Fruit fly (Drosophila melanogaster) whole organism, embryonic: Measurements from ENCODE around the gene pr.

ENCODE experiments used
- ATbp ChIP-seq: fragments of 200-800 bp; sonication (Bioruptor generic); optimal IDR thresholded peaks from 2 replicates; lab custom pipeline; 2017; ENCODE audit warnings: missing biosample characterization, mild to moderate bottlenecking, missing genetic modification characterization, missing genetic modification reagents
- Blimp-1 ChIP-seq: fragments of 200-800 bp; sonication (Bioruptor generic); optimal IDR thresholded peaks from 3 replicates; lab custom pipeline; 2018; ENCODE audit warnings: missing biosample characterization, missing genetic modification characterization, mild to moderate bottlenecking, moderate library complexity, missing genetic modification reagents
- CG10321 ChIP-seq: fragments of 200-800 bp; sonication (Bioruptor generic); IDR thresholded peaks from 2 replicates; pipeline ENCODE4 v1.3.6; 2022; ENCODE audit warnings: missing biosample characterization, missing genetic modification characterization
- CG12155 ChIP-seq: fragments of 200-800 bp; sonication (Bioruptor generic); optimal IDR thresholded peaks from 3 replicates; lab custom pipeline; 2016; ENCODE audit warnings: missing biosample characterization, missing genetic modification characterization
- CG12744 ChIP-seq: fragments of 200-800 bp; sonication (Bioruptor generic); optimal IDR thresholded peaks from 2 replicates; lab custom pipeline; 2016; ENCODE audit warnings: missing biosample characterization, missing genetic modification characterization
- CG14667 ChIP-seq: fragments of 200-800 bp; sonication (Bioruptor generic); IDR thresholded peaks from 2 replicates; pipeline ENCODE4 v1.3.6; 2022; ENCODE audit warnings: missing biosample characterization, missing genetic modification characterization
- CG15011 ChIP-seq: fragments of 200-800 bp; sonication (Bioruptor generic); optimal IDR thresholded peaks from 3 replicates; lab custom pipeline; 2018; ENCODE audit warnings: missing biosample characterization, mild to moderate bottlenecking, missing genetic modification characterization
- CG15601 ChIP-seq: fragments of 200-800 bp; sonication (Bioruptor generic); optimal IDR thresholded peaks from 3 replicates; lab custom pipeline; 2019; ENCODE audit warnings: missing biosample characterization, mild to moderate bottlenecking, missing genetic modification characterization, moderate library complexity
- CG2199 ChIP-seq: fragments of 200-800 bp; sonication (Bioruptor generic); IDR thresholded peaks from 3 replicates; pipeline ENCODE4 v1.3.6; 2022; ENCODE audit warnings: missing biosample characterization, missing genetic modification characterization
- CG34376 ChIP-seq: fragments of 200-800 bp; sonication (Bioruptor generic); optimal IDR thresholded peaks from 2 replicates; lab custom pipeline; 2018; ENCODE audit warnings: missing biosample characterization, mild to moderate bottlenecking, missing genetic modification characterization
- CG4617 ChIP-seq: fragments of 200-800 bp; sonication (Bioruptor generic); optimal IDR thresholded peaks from 3 replicates; lab custom pipeline; 2016; ENCODE audit warnings: missing biosample characterization, missing genetic modification characterization, borderline replicate concordance
- CG6254 ChIP-seq: fragments of 200-800 bp; sonication (Bioruptor generic); optimal IDR thresholded peaks from 3 replicates; lab custom pipeline; 2017; ENCODE audit warnings: mild to moderate bottlenecking, missing biosample characterization, missing genetic modification reagents, missing genetic modification characterization
- CG6791 ChIP-seq: fragments of 200-800 bp; sonication (Bioruptor generic); IDR thresholded peaks from 3 replicates; pipeline ENCODE4 v1.3.6; 2022; ENCODE audit warnings: missing biosample characterization, missing genetic modification characterization; ENCODE audit not compliant: partially characterized antibody
- CG7556 ChIP-seq: fragments of 200-800 bp; sonication (Bioruptor generic); optimal IDR thresholded peaks from 2 replicates; lab custom pipeline; 2017; ENCODE audit warnings: missing biosample characterization, mild to moderate bottlenecking, missing genetic modification characterization
- CG7963 ChIP-seq: fragments of 200-800 bp; sonication (Bioruptor generic); IDR thresholded peaks from 3 replicates; pipeline ENCODE4 v1.3.6; 2022; ENCODE audit warnings: missing biosample characterization, missing genetic modification characterization; ENCODE audit not compliant: partially characterized antibody
- CG8478 ChIP-seq: fragments of >200 bp; optimal IDR thresholded peaks from 2 replicates; lab custom pipeline; 2018
- Ets97D ChIP-seq: fragments of 200-800 bp; sonication (Bioruptor generic); optimal IDR thresholded peaks from 3 replicates; lab custom pipeline; 2016; ENCODE audit warnings: missing biosample characterization, missing genetic modification characterization
- Hr78 ChIP-seq, 2 experiments: fragments of 200-800 bp in 1 of 2; fragments of >200 bp in 1 of 2; sonication (Bioruptor generic) in 1 of 2; optimal IDR thresholded peaks; 2 replicates each; lab custom pipeline; 2017 to 2019; ENCODE audit warnings: missing biosample characterization in 2 of 2, missing genetic modification characterization in 2 of 2, mild to moderate bottlenecking in 1 of 2, moderate library complexity in 1 of 2
- Med ChIP-seq: fragments of 200-800 bp; sonication (Bioruptor generic); peaks from one replicate; lab custom pipeline; 2016; ENCODE audit warnings: missing biosample characterization, missing genetic modification characterization, mild to moderate bottlenecking, inconsistent platforms, moderate library complexity
- Meics ChIP-seq: fragments of 200-800 bp; sonication (Bioruptor generic); optimal IDR thresholded peaks from 2 replicates; lab custom pipeline; 2017; ENCODE audit warnings: missing biosample characterization, mild to moderate bottlenecking, missing genetic modification characterization
- NC2β ChIP-seq: fragments of 200-800 bp; sonication (Bioruptor generic); optimal IDR thresholded peaks from 2 replicates; lab custom pipeline; 2016; ENCODE audit warnings: missing biosample characterization, missing genetic modification characterization
- NFAT ChIP-seq: fragments of 200-800 bp; sonication (Bioruptor generic); IDR thresholded peaks from 2 replicates; pipeline ENCODE4 v1.3.6; 2022; ENCODE audit warnings: missing biosample characterization, missing genetic modification characterization
- Pdp1 ChIP-seq, 2 experiments: fragments of 200-800 bp; sonication (Bioruptor generic); optimal IDR thresholded peaks; 3 replicates each; lab custom pipeline; 2016; ENCODE audit warnings: missing biosample characterization in 2 of 2, missing genetic modification characterization in 2 of 2, mild to moderate bottlenecking in 1 of 2, moderate library complexity in 1 of 2
- Side ChIP-seq: fragments of 200-800 bp; sonication (Bioruptor generic); optimal IDR thresholded peaks from 2 replicates; lab custom pipeline; 2016; ENCODE audit warnings: missing biosample characterization, missing genetic modification characterization
- Sox100B ChIP-seq: fragments of 200-800 bp; sonication (Bioruptor generic); optimal IDR thresholded peaks from 3 replicates; lab custom pipeline; 2018; ENCODE audit warnings: missing biosample characterization, mild to moderate bottlenecking, missing genetic modification characterization
- YL-1 ChIP-seq: fragments of 200-800 bp; sonication (Bioruptor generic); optimal IDR thresholded peaks from 3 replicates; lab custom pipeline; 2017; ENCODE audit warnings: missing biosample characterization, mild to moderate bottlenecking, missing genetic modification characterization
- eve ChIP-seq, 2 experiments: fragments of >200 bp; optimal IDR thresholded peaks; 2 replicates each; lab custom pipeline; 2017; ENCODE audit warnings: missing biosample characterization in 2 of 2, missing genetic modification characterization in 2 of 2
- exex ChIP-seq: fragments of 200-800 bp; sonication (Bioruptor generic); optimal IDR thresholded peaks from 4 replicates; lab custom pipeline; 2018; ENCODE audit warnings: missing biosample characterization, mild to moderate bottlenecking, missing genetic modification characterization, moderate library complexity
- ftz-f1 ChIP-seq: fragments of 200-800 bp; sonication (Bioruptor generic); optimal IDR thresholded peaks from 2 replicates; lab custom pipeline; 2016; ENCODE audit warnings: missing biosample characterization, missing genetic modification characterization
- grn ChIP-seq: fragments of 200-800 bp; sonication (Bioruptor generic); optimal IDR thresholded peaks from 3 replicates; lab custom pipeline; 2017; ENCODE audit warnings: missing biosample characterization, missing genetic modification characterization
- lilli ChIP-seq: fragments of 200-800 bp; sonication (Bioruptor generic); optimal IDR thresholded peaks from 3 replicates; lab custom pipeline; 2016; ENCODE audit warnings: missing biosample characterization, missing genetic modification characterization
- luna ChIP-seq: fragments of 200-800 bp; sonication (Bioruptor generic); optimal IDR thresholded peaks from 2 replicates; lab custom pipeline; 2016; ENCODE audit warnings: missing biosample characterization, missing genetic modification characterization
- mirr ChIP-seq: fragments of 200-800 bp; sonication (Bioruptor generic); optimal IDR thresholded peaks from 3 replicates; lab custom pipeline; 2018; ENCODE audit warnings: missing biosample characterization, mild to moderate bottlenecking, missing genetic modification characterization
- odd ChIP-seq: fragments of 200-800 bp; sonication (Bioruptor generic); optimal IDR thresholded peaks from 2 replicates; lab custom pipeline; 2017; ENCODE audit warnings: missing biosample characterization, mild to moderate bottlenecking, missing genetic modification characterization
- pnt ChIP-seq: fragments of 200-800 bp; sonication (Bioruptor generic); optimal IDR thresholded peaks from 3 replicates; lab custom pipeline; 2016; ENCODE audit warnings: missing biosample characterization, missing genetic modification characterization
- pzg ChIP-seq: fragments of 200-800 bp; sonication (Bioruptor generic); optimal IDR thresholded peaks from 3 replicates; lab custom pipeline; 2018; ENCODE audit warnings: missing biosample characterization, mild to moderate bottlenecking, missing genetic modification characterization, moderate library complexity
- sob ChIP-seq: fragments of 200-800 bp; sonication (Bioruptor generic); IDR thresholded peaks from 2 replicates; pipeline ENCODE4 v1.3.6; 2022; ENCODE audit warnings: missing biosample characterization, missing genetic modification characterization
- sug ChIP-seq: fragments of 200-800 bp; optimal IDR thresholded peaks from 2 replicates; lab custom pipeline; 2019; ENCODE audit warnings: missing biosample characterization, mild to moderate bottlenecking, missing genetic modification characterization, moderate library complexity
- tgo ChIP-seq: fragments of 200-800 bp; sonication (Bioruptor generic); IDR thresholded peaks from 3 replicates; pipeline ENCODE4 v1.3.6; 2022; ENCODE audit warnings: missing biosample characterization, missing genetic modification characterization
- tx ChIP-seq: fragments of 200-800 bp; sonication (Bioruptor generic); optimal IDR thresholded peaks from 2 replicates; lab custom pipeline; 2016; ENCODE audit warnings: missing biosample characterization, missing genetic modification characterization
- unc-4 ChIP-seq: fragments of 200-800 bp; sonication (Bioruptor generic); IDR thresholded peaks from 2 replicates; pipeline ENCODE4 v1.3.6; 2022; ENCODE audit warnings: missing biosample characterization, missing genetic modification characterization; ENCODE audit not compliant: partially characterized antibody
- zf30C ChIP-seq: fragments of 200-800 bp; sonication (Bioruptor generic); optimal IDR thresholded peaks from 3 replicates; lab custom pipeline; 2018; ENCODE audit warnings: missing biosample characterization, mild to moderate bottlenecking, missing genetic modification characterization

pr gene

dm6 chr2L:20077423-20078401 lies 2.5 kb upstream of the pr start (continued):
- TF ChIP-seq CG14667 (GFP tag; lab: Robert Waterston, UW) = no peak
- no peak for TF ChIP-seq zf30C
- no peak for TF ChIP-seq lilli (GFP tag; lab: Kevin White, UChicago)
- TF ChIP-seq grn (GFP tag; lab: Kevin White, UChicago) = peak; percentile 95
- peak; percentile 7 for TF ChIP-seq Meics
- TF ChIP-seq CG15011 = peak; percentile 4
- no peak for TF ChIP-seq unc-4
- TF ChIP-seq Hr78 (GFP tag; optimal IDR thresholded peaks at IDR 0.05; lab: Kevin White, UChicago) = peak in 1 of 2 experiments; percentile 26
- TF ChIP-seq pzg (GFP tag; lab: Kevin White, UChicago) = no peak
- TF ChIP-seq CG15601 (tag; lab: Kevin White, UChicago) = peak; percentile 39
- peak; percentile 5 for TF ChIP-seq CG6254
- TF ChIP-seq CG7963 (GFP tag; lab: Robert Waterston, UW) = no peak
- no peak for TF ChIP-seq Ets97D
- TF ChIP-seq sob (GFP tag; lab: Robert Waterston, UW) = no peak
- TF ChIP-seq CG12744 = no peak
- TF ChIP-seq odd = peak; percentile 27

DNA sequence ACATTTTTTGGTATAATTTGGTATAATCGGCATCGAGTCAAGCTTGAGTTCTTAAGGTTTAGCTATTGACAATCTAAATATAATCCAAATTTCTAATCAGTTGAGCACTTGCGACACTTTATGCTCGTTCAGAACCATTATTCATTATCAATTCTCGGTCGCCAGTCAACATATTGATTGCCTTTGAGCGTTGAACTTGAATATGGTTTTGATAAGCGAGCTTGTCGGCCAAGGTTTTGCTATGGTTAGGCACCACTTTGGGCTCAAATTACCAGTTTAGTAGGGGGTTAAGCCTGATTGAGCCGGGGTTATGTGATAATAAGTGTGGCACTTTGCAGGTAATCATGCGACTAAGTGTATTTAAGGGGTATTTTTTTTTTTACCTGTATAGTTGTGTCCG lies 870 bp downstream of the pr start:
- TF ChIP-seq YL-1 (GFP tag; lab: Kevin White, UChicago) = no peak
- peak; percentile 42 for TF ChIP-seq ftz-f1 (GFP tag; lab: Kevin White, UChicago)
- TF ChIP-seq CG34376 (GFP tag; lab: Kevin White, UChicago) = peak; percentile 62
- TF ChIP-seq luna (GFP tag; lab: Kevin White, UChicago) = no peak
- TF ChIP-seq sug (tag; lab: Kevin White, UChicago) = peak; percentile 59
- peak in 1 of 2 experiments; percentile 3 for TF ChIP-seq Pdp1 (GFP tag; optimal IDR thresholded peaks at IDR 0.05; lab: Kevin White, UChicago)
- TF ChIP-seq mirr (GFP tag; lab: Kevin White, UChicago) = peak; percentile 75
- TF ChIP-seq CG2199 (GFP tag; lab: Robert Waterston, UW) = 0 out of 3 replicates have a peak, but pooled peaks have one; percentile 8
- peak; percentile 53 for TF ChIP-seq exex (tag; lab: Kevin White, UChicago)

DNA sequence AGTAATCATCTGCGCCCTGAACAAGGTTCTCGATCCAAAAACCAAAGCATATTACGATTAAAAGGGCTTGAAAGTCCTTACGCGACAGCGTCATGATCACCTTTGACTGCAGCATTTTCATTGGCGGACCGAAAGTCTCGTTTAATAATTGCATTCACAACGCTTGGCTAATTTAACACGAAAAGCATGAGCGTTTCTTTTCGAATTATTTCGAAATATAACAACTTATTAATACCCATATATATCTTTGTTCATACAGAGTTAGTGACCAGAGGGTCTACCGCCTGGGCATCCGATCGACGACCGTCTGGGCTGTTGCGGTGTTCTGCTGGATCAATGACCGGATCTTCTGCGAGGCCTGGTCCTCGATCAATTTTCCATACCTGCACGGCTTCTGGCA lies 3.2 kb downstream of the pr start, which contains the start of gene CG10730:
Gene CG10730, minus strand, starts transcription at position 101 of the 400 bp plus-strand sequence.
- peak; percentile 18 for TF ChIP-seq Med
- no peak for TF ChIP-seq CG12155 (GFP tag; lab: Kevin White, UChicago)
- TF ChIP-seq, all 482 proteins: peak for 1

- no peak for TF ChIP-seq eve (GFP tag; optimal IDR thresholded peaks at IDR 0.05; lab: Kevin White, UChicago)
- TF ChIP-seq tgo = no peak
- no peak for TF ChIP-seq pnt (GFP tag; lab: Kevin White, UChicago)
- peak; percentile 13 for TF ChIP-seq Blimp-1
- peak; percentile 7 for TF ChIP-seq Sox100B (GFP tag; lab: Kevin White, UChicago)
- TF ChIP-seq exex (tag; lab: Kevin White, UChicago) = peak; percentile 74
- TF ChIP-seq CG7556 = no peak
- TF ChIP-seq NFAT (GFP tag; lab: Robert Waterston, UW) = no peak
- no peak for TF ChIP-seq CG4617 (GFP tag; lab: Kevin White, UChicago)
- no peak for TF ChIP-seq NC2β (GFP tag; lab: Kevin White, UChicago)
- TF ChIP-seq CG6254 = no peak
- no peak for TF ChIP-seq tx (GFP tag; lab: Kevin White, UChicago)
- TF ChIP-seq CG6791 (GFP tag; lab: Robert Waterston, UW) = no peak
- TF ChIP-seq CG8478 = peak; percentile 2
- TF ChIP-seq CG10321 (GFP tag; lab: Robert Waterston, UW) = no peak
- no peak for TF ChIP-seq ATbp (GFP tag; lab: Kevin White, UChicago)
- TF ChIP-seq Side (GFP tag; lab: Kevin White, UChicago) = no peak
Observed at dm6 chr2L:20069158-20070016, 5.9 kb downstream of the pr start.
